Worm (Caenorhabditis elegans): ENCODE results near the gene kdp-1.

ce11 chrIV:13323823-13324359 lies 23.9 kb downstream of the kdp-1 start, which contains the start of gene fat-2:
- TF ChIP-seq hmg-4 (GFP tag; optimal IDR thresholded peaks at IDR 0.05): no peak
- TF ChIP-seq scrt-1 (GFP tag; IDR thresholded peaks at IDR 0.05): no peak
- no peak for TF ChIP-seq ama-1 (optimal IDR thresholded peaks at IDR 0.05)
- no peak for TF ChIP-seq ceh-13 (GFP tag; optimal IDR thresholded peaks at IDR 0.05)
- TF ChIP-seq F13C5.2 (tag; optimal IDR thresholded peaks at IDR 0.05): no peak
- no peak for TF ChIP-seq tbx-37 (GFP tag; conservative IDR thresholded peaks at IDR 0.05)
- TF ChIP-seq flt-1 (GFP tag; IDR thresholded peaks at IDR 0.05): no peak
- no peak for TF ChIP-seq ceh-36 (tag; optimal IDR thresholded peaks at IDR 0.05)
- no peak for TF ChIP-seq pes-1 (GFP tag; IDR thresholded peaks at IDR 0.05)
- TF ChIP-seq hnd-1 (tag; optimal IDR thresholded peaks at IDR 0.05): no peak
- TF ChIP-seq B0310.2 (tag; optimal IDR thresholded peaks at IDR 0.05): no peak
- TF ChIP-seq tbx-11 (GFP tag; IDR thresholded peaks at IDR 0.05): no peak
